Worm (Caenorhabditis elegans) whole organism, early embryonic: ENCODE data around the gene sto-2.
A peak's percentile ranks its signal among the peaks of the same experiment; 100 is the strongest.

Experiments used
- B0310.2 ChIP-seq: sonication (generic microtip); optimal IDR thresholded peaks from 2 replicates; lab custom pipeline; 2016; ENCODE audit warnings: mild to moderate bottlenecking, missing genetic modification characterization, missing compliant biosample characterization
- F13C5.2 ChIP-seq: sonication (generic microtip); optimal IDR thresholded peaks from 2 replicates; lab custom pipeline; 2017; ENCODE audit warnings: mild to moderate bottlenecking, missing genetic modification characterization, inconsistent platforms, missing compliant biosample characterization
- aly-1 ChIP-seq: sonication (generic microtip); optimal IDR thresholded peaks from 2 replicates; lab custom pipeline; 2016; ENCODE audit warnings: missing genetic modification characterization, missing compliant biosample characterization
- ama-1 ChIP-seq: fragments of 150-350 bp; optimal IDR thresholded peaks from 2 replicates; lab custom pipeline; 2014
- ceh-13 ChIP-seq: fragments of 200-800 bp; sonication (Bioruptor generic); optimal IDR thresholded peaks from 2 replicates; lab custom pipeline; 2018; ENCODE audit warnings: mild to moderate bottlenecking, missing genetic modification characterization, missing compliant biosample characterization
- ceh-36 ChIP-seq: sonication (generic microtip); optimal IDR thresholded peaks from 2 replicates; lab custom pipeline; 2016; ENCODE audit warnings: missing genetic modification characterization, inconsistent platforms, missing compliant biosample characterization
- ets-7 ChIP-seq: sonication (generic microtip); optimal IDR thresholded peaks from 2 replicates; lab custom pipeline; 2016; ENCODE audit warnings: missing genotype, missing genetic modification characterization, missing compliant biosample characterization
- flt-1 ChIP-seq: fragments of 200-800 bp; sonication (Bioruptor generic); IDR thresholded peaks from 2 replicates; pipeline ENCODE4 v1.3.6; 2022; ENCODE audit warnings: missing genetic modification characterization, missing compliant biosample characterization
- hmbx-1 ChIP-seq: sonication (generic microtip); optimal IDR thresholded peaks from 2 replicates; lab custom pipeline; 2016; ENCODE audit warnings: mild to moderate bottlenecking, missing genetic modification characterization, missing compliant biosample characterization
- hmg-4 ChIP-seq: fragments of 200-800 bp; sonication (Bioruptor generic); optimal IDR thresholded peaks from 2 replicates; lab custom pipeline; 2018; ENCODE audit warnings: mild to moderate bottlenecking, missing genetic modification characterization, missing compliant biosample characterization
- hnd-1 ChIP-seq: sonication (generic microtip); optimal IDR thresholded peaks from 2 replicates; lab custom pipeline; 2016; ENCODE audit warnings: missing genetic modification characterization, missing compliant biosample characterization
- pes-1 ChIP-seq: fragments of 200-800 bp; sonication (Bioruptor generic); IDR thresholded peaks from 2 replicates; pipeline ENCODE4 v1.3.6; 2022; ENCODE audit warnings: missing genetic modification reagents, missing genetic modification characterization, missing compliant biosample characterization
- scrt-1 ChIP-seq: fragments of 200-800 bp; sonication (Bioruptor generic); IDR thresholded peaks from 2 replicates; pipeline ENCODE4 v1.3.6; 2022; ENCODE audit warnings: missing genetic modification characterization, missing compliant biosample characterization
- sea-1 ChIP-seq: fragments of 200-800 bp; sonication (Bioruptor generic); conservative IDR thresholded peaks from 2 replicates; pipeline ENCODE4 v1.3.6; 2022; ENCODE audit warnings: missing genetic modification characterization, missing compliant biosample characterization
- tbx-11 ChIP-seq: fragments of 200-800 bp; sonication (Bioruptor generic); IDR thresholded peaks from 2 replicates; pipeline ENCODE4 v1.3.6; 2022; ENCODE audit warnings: missing genetic modification characterization, missing compliant biosample characterization
- tbx-37 ChIP-seq: fragments of 200-800 bp; sonication (Bioruptor generic); conservative IDR thresholded peaks from 2 replicates; pipeline ENCODE4 v1.3.6; 2022; ENCODE audit warnings: missing genetic modification reagents, missing genetic modification characterization, missing compliant biosample characterization
- tra-4 ChIP-seq: sonication (generic microtip); optimal IDR thresholded peaks from 2 replicates; lab custom pipeline; 2017; ENCODE audit warnings: missing genetic modification characterization, missing compliant biosample characterization

sto-2 gene

ce11 chrX:5342007-5342406 is 18.8 kb upstream of the sto-2 start, which contains the start of gene C26B9.7:
Gene C26B9.7, plus strand, starts transcription at chrX:5342307.
- TF ChIP-seq tbx-37 (no peak), B0310.2 (tag; lab: Kevin White, UChicago) (no peak), tra-4 (tag; lab: Kevin White, UChicago) (no peak), F13C5.2 (tag; lab: Kevin White, UChicago) (no peak), aly-1 (tag; lab: Kevin White, UChicago) (no peak), ama-1 (lab: Kevin White, UChicago) (no peak), ets-7 (tag; lab: Kevin White, UChicago) (no peak), ceh-13 (GFP tag; lab: Kevin White, UChicago) (no peak)

- TF ChIP-seq ama-1 (lab: Kevin White, UChicago) (no peak), tbx-37 (no peak), flt-1 (GFP tag; lab: Robert Waterston, UW) (no peak), hmg-4 (GFP tag; lab: Kevin White, UChicago) (no peak), sea-1 (GFP tag; lab: Robert Waterston, UW) (no peak), hmbx-1 (no peak), ets-7 (tag; lab: Kevin White, UChicago) (no peak), ceh-13 (GFP tag; lab: Kevin White, UChicago) (no peak), B0310.2 (tag; lab: Kevin White, UChicago) (no peak), scrt-1 (no peak), tra-4 (tag; lab: Kevin White, UChicago) (no peak), pes-1 (GFP tag; lab: Robert Waterston, UW) (no peak), F13C5.2 (tag; lab: Kevin White, UChicago) (no peak), ceh-36 (no peak)
Observed at ce11 chrX:5339889-5340288, 16.7 kb upstream of the sto-2 start, which contains the start of gene C26B9.2. Gene C26B9.2, plus strand, starts transcription at chrX:5340189.

- no peak for TF ChIP-seq B0310.2 (tag; lab: Kevin White, UChicago)
- TF ChIP-seq F13C5.2 (tag; lab: Kevin White, UChicago): no peak
- TF ChIP-seq aly-1 (tag; lab: Kevin White, UChicago): no peak
- no peak for TF ChIP-seq ceh-36
- TF ChIP-seq flt-1 (GFP tag; lab: Robert Waterston, UW): no peak
- TF ChIP-seq tbx-37: no peak
- TF ChIP-seq tbx-11 (GFP tag; lab: Robert Waterston, UW): no peak
- TF ChIP-seq ets-7 (tag; lab: Kevin White, UChicago): no peak
- TF ChIP-seq hmbx-1: no peak
- no peak for TF ChIP-seq hnd-1 (tag; lab: Kevin White, UChicago)
- no peak for TF ChIP-seq ceh-13 (GFP tag; lab: Kevin White, UChicago)
- no peak for TF ChIP-seq pes-1 (GFP tag; lab: Robert Waterston, UW)
Observed at ce11 chrX:5339357-5339756, 16.2 kb upstream of the sto-2 start.

- TF ChIP-seq ama-1 (lab: Kevin White, UChicago) (no peak), ceh-36 (no peak), hmbx-1 (no peak), hnd-1 (tag; lab: Kevin White, UChicago) (no peak), F13C5.2 (tag; lab: Kevin White, UChicago) (no peak), pes-1 (GFP tag; lab: Robert Waterston, UW) (no peak), flt-1 (GFP tag; lab: Robert Waterston, UW) (no peak), hmg-4 (GFP tag; lab: Kevin White, UChicago) (no peak), scrt-1 (no peak), aly-1 (tag; lab: Kevin White, UChicago) (no peak), tbx-37 (no peak), ceh-13 (GFP tag; lab: Kevin White, UChicago) (no peak), B0310.2 (tag; lab: Kevin White, UChicago) (no peak), tra-4 (tag; lab: Kevin White, UChicago) (no peak), ets-7 (tag; lab: Kevin White, UChicago) (no peak)
Observed at ce11 chrX:5337959-5338358, 14.8 kb upstream of the sto-2 start, which contains the start of gene C26B9.3. Gene C26B9.3, plus strand, starts transcription at chrX:5338301.

ce11 chrX:5336498-5336897 is 13.3 kb upstream of the sto-2 start:
- TF ChIP-seq tra-4 (tag; lab: Kevin White, UChicago) (no peak), hmg-4 (GFP tag; lab: Kevin White, UChicago) (peak; percentile 76), ceh-36 (no peak), ceh-13 (GFP tag; lab: Kevin White, UChicago) (no peak), tbx-11 (GFP tag; lab: Robert Waterston, UW) (no peak), F13C5.2 (tag; lab: Kevin White, UChicago) (peak; percentile 49)

- TF ChIP-seq ceh-36 (no peak), tbx-37 (no peak), hnd-1 (tag; lab: Kevin White, UChicago) (no peak), tra-4 (tag; lab: Kevin White, UChicago) (no peak), pes-1 (GFP tag; lab: Robert Waterston, UW) (no peak), ama-1 (lab: Kevin White, UChicago) (no peak)
Observed at ce11 chrX:5335368-5335767, 12.2 kb upstream of the sto-2 start, which contains the start of gene C26B9.6. Gene C26B9.6, minus strand, starts transcription at chrX:5335468.

ce11 chrX:5330765-5331164 is 7.6 kb upstream of the sto-2 start:
- TF ChIP-seq tbx-37 (no peak), ama-1 (lab: Kevin White, UChicago) (no peak), flt-1 (GFP tag; lab: Robert Waterston, UW) (no peak), aly-1 (tag; lab: Kevin White, UChicago) (no peak), scrt-1 (no peak), tbx-11 (GFP tag; lab: Robert Waterston, UW) (no peak), hmbx-1 (no peak), sea-1 (GFP tag; lab: Robert Waterston, UW) (no peak), tra-4 (tag; lab: Kevin White, UChicago) (no peak), B0310.2 (tag; lab: Kevin White, UChicago) (no peak), hmg-4 (GFP tag; lab: Kevin White, UChicago) (no peak), hnd-1 (tag; lab: Kevin White, UChicago) (no peak), ceh-36 (no peak), pes-1 (GFP tag; lab: Robert Waterston, UW) (no peak), ets-7 (tag; lab: Kevin White, UChicago) (no peak), F13C5.2 (tag; lab: Kevin White, UChicago) (no peak), ceh-13 (GFP tag; lab: Kevin White, UChicago) (no peak)
